Worm (Caenorhabditis elegans) whole organism, L3 larva: Measurements from ENCODE around the gene kvs-3.

Experiments used
- R02D3.7 ChIP-seq: fragments of 150-350 bp; optimal IDR thresholded peaks from 2 replicates; lab custom pipeline; 2014; ENCODE audit warnings: missing biosample characterization, missing genetic modification characterization
- aly-2 ChIP-seq: fragments of 150-350 bp; optimal IDR thresholded peaks from 2 replicates; lab custom pipeline; 2014; ENCODE audit warnings: missing biosample characterization, missing genetic modification characterization
- ama-1 ChIP-seq: fragments of 150-350 bp; optimal IDR thresholded peaks from 2 replicates; lab custom pipeline; 2018
- ceh-28 ChIP-seq: fragments of 150-350 bp; optimal IDR thresholded peaks from 2 replicates; lab custom pipeline; 2014; ENCODE audit warnings: missing biosample characterization, missing genetic modification reagents, missing genetic modification characterization
- ceh-82 ChIP-seq: fragments of 150-350 bp; optimal IDR thresholded peaks from 2 replicates; lab custom pipeline; 2014; ENCODE audit warnings: missing biosample characterization, missing genetic modification characterization
- ceh-9 ChIP-seq: sonication (generic microtip); optimal IDR thresholded peaks from 2 replicates; lab custom pipeline; 2018; ENCODE audit warnings: missing biosample characterization, missing genetic modification characterization
- daf-12 ChIP-seq: fragments of 150-350 bp; optimal IDR thresholded peaks from 2 replicates; lab custom pipeline; 2014; ENCODE audit warnings: missing biosample characterization, missing genetic modification reagents, missing genetic modification characterization
- egl-5 ChIP-seq: fragments of 150-350 bp; optimal IDR thresholded peaks from 2 replicates; lab custom pipeline; 2017; ENCODE audit warnings: missing biosample characterization, missing genetic modification reagents, missing genetic modification characterization, inconsistent platforms
- elt-1 ChIP-seq: fragments of 150-350 bp; optimal IDR thresholded peaks from 2 replicates; lab custom pipeline; 2014; ENCODE audit warnings: missing biosample characterization, missing genetic modification characterization
- elt-2 ChIP-seq: sonication (generic microtip); optimal IDR thresholded peaks from 2 replicates; lab custom pipeline; 2016; ENCODE audit warnings: missing genetic modification reagents, mild to moderate bottlenecking, missing genetic modification characterization, missing compliant biosample characterization
- elt-3 ChIP-seq, 3 experiments: fragments of 150-350 bp in 1 of 3; sonication (generic microtip) in 2 of 3; optimal IDR thresholded peaks; 2 replicates in 2 of 3; 4 replicates in 1 of 3; lab custom pipeline; 2014 to 2017; ENCODE audit warnings: missing biosample characterization in 3 of 3, missing genetic modification characterization in 3 of 3
- eor-1 ChIP-seq, 2 experiments: fragments of 150-350 bp; optimal IDR thresholded peaks; 2 replicates each; lab custom pipeline; 2014 to 2018; ENCODE audit warnings: missing biosample characterization in 2 of 2, missing genetic modification characterization in 2 of 2
- fkh-10 ChIP-seq: sonication (generic microtip); optimal IDR thresholded peaks from 2 replicates; lab custom pipeline; 2017; ENCODE audit warnings: missing biosample characterization, missing genetic modification reagents, missing genetic modification characterization
- fkh-2 ChIP-seq: fragments of 150-350 bp; optimal IDR thresholded peaks from 2 replicates; lab custom pipeline; 2014; ENCODE audit warnings: missing biosample characterization, missing genetic modification reagents, missing genetic modification characterization
- hmg-11 ChIP-seq: sonication (generic microtip); optimal IDR thresholded peaks from 2 replicates; lab custom pipeline; 2016; ENCODE audit warnings: missing genetic modification characterization, missing compliant biosample characterization
- lin-15B ChIP-seq: fragments of 150-350 bp; optimal IDR thresholded peaks from 2 replicates; lab custom pipeline; 2014; ENCODE audit warnings: missing biosample characterization, missing genetic modification characterization
- lin-39 ChIP-seq: fragments of 150-350 bp; optimal IDR thresholded peaks from 2 replicates; lab custom pipeline; 2018; ENCODE audit warnings: missing biosample characterization, missing genetic modification reagents, missing genetic modification characterization
- mdl-1 ChIP-seq: fragments of 150-350 bp; optimal IDR thresholded peaks from 2 replicates; lab custom pipeline; 2014; ENCODE audit warnings: missing biosample characterization, missing genetic modification characterization
- nfya-1 ChIP-seq: sonication (generic microtip); optimal IDR thresholded peaks from 2 replicates; lab custom pipeline; 2017; ENCODE audit warnings: missing genetic modification characterization, mild to moderate bottlenecking, missing compliant biosample characterization, antibody characterized with exemption, moderate library complexity; ENCODE audit not compliant: insufficient read depth
- nhr-11 ChIP-seq: fragments of 150-350 bp; optimal IDR thresholded peaks from 2 replicates; lab custom pipeline; 2014; ENCODE audit warnings: missing biosample characterization, missing genetic modification characterization
- nhr-12 ChIP-seq: fragments of 150-350 bp; optimal IDR thresholded peaks from 2 replicates; lab custom pipeline; 2014; ENCODE audit warnings: missing biosample characterization, missing genetic modification characterization
- nhr-23 ChIP-seq: fragments of 150-350 bp; optimal IDR thresholded peaks from 2 replicates; lab custom pipeline; 2014; ENCODE audit warnings: missing biosample characterization, missing genetic modification reagents, missing genetic modification characterization
- nhr-237 ChIP-seq: fragments of 150-350 bp; optimal IDR thresholded peaks from 2 replicates; lab custom pipeline; 2014; ENCODE audit warnings: missing biosample characterization, missing genetic modification characterization
- nhr-25 ChIP-seq: sonication (generic microtip); optimal IDR thresholded peaks from 2 replicates; lab custom pipeline; 2017; ENCODE audit warnings: missing biosample characterization, missing genetic modification characterization
- nhr-43 ChIP-seq: sonication (generic microtip); optimal IDR thresholded peaks from 2 replicates; lab custom pipeline; 2016; ENCODE audit warnings: mild to moderate bottlenecking, missing genetic modification characterization, missing compliant biosample characterization; ENCODE audit not compliant: poor library complexity, severe bottlenecking
- nhr-67 ChIP-seq: fragments of 150-350 bp; optimal IDR thresholded peaks from 2 replicates; lab custom pipeline; 2014; ENCODE audit warnings: missing biosample characterization, missing genetic modification characterization
- nhr-77 ChIP-seq: fragments of 150-350 bp; optimal IDR thresholded peaks from 2 replicates; lab custom pipeline; 2014; ENCODE audit warnings: missing biosample characterization, missing genetic modification characterization
- pha-4 ChIP-seq: fragments of 150-350 bp; optimal IDR thresholded peaks from 2 replicates; lab custom pipeline; 2014; ENCODE audit warnings: missing biosample characterization, missing genetic modification reagents, missing genetic modification characterization
- pqm-1 ChIP-seq: fragments of 150-350 bp; optimal IDR thresholded peaks from 2 replicates; lab custom pipeline; 2017; ENCODE audit warnings: missing biosample characterization, missing genetic modification characterization, inconsistent platforms
- sea-2 ChIP-seq: fragments of 150-350 bp; sonication (generic microtip); optimal IDR thresholded peaks from 4 replicates; lab custom pipeline; 2014; ENCODE audit warnings: missing biosample characterization, missing genetic modification reagents, missing genetic modification characterization
- skn-1 ChIP-seq: fragments of 150-350 bp; optimal IDR thresholded peaks from 2 replicates; lab custom pipeline; 2014; ENCODE audit warnings: missing biosample characterization, missing genetic modification characterization
- snpc-4 ChIP-seq: fragments of 150-350 bp; optimal IDR thresholded peaks from 2 replicates; lab custom pipeline; 2014; ENCODE audit warnings: missing biosample characterization, missing genetic modification characterization
- unc-39 ChIP-seq: sonication (generic microtip); optimal IDR thresholded peaks from 4 replicates; lab custom pipeline; 2017; ENCODE audit warnings: missing biosample characterization, missing genetic modification characterization
- unc-62 ChIP-seq: fragments of 150-350 bp; sonication (generic microtip); optimal IDR thresholded peaks from 4 replicates; lab custom pipeline; 2014; ENCODE audit warnings: missing biosample characterization, missing genetic modification reagents, missing genetic modification characterization
- zag-1 ChIP-seq: fragments of 150-350 bp; optimal IDR thresholded peaks from 2 replicates; lab custom pipeline; 2014; ENCODE audit warnings: missing biosample characterization, missing genetic modification characterization
- ztf-11 ChIP-seq: fragments of 150-350 bp; optimal IDR thresholded peaks from 2 replicates; lab custom pipeline; 2014; ENCODE audit warnings: missing biosample characterization, missing genetic modification characterization
- ztf-4 ChIP-seq: fragments of 150-350 bp; optimal IDR thresholded peaks from 2 replicates; lab custom pipeline; 2014; ENCODE audit warnings: missing biosample characterization, missing genetic modification characterization

The kvs-3 gene

ce11 chrV:9343629-9344624, 25.8 kb downstream of the kvs-3 start, which contains the start of gene tos-1 (continued):
- peak; percentile 76 for TF ChIP-seq pqm-1 (tag; lab: Kevin White, UChicago)
- TF ChIP-seq sea-2 (GFP tag; lab: Kevin White, UChicago): peak; percentile 90
- TF ChIP-seq nhr-67 (tag; lab: Kevin White, UChicago): no peak

DNA sequence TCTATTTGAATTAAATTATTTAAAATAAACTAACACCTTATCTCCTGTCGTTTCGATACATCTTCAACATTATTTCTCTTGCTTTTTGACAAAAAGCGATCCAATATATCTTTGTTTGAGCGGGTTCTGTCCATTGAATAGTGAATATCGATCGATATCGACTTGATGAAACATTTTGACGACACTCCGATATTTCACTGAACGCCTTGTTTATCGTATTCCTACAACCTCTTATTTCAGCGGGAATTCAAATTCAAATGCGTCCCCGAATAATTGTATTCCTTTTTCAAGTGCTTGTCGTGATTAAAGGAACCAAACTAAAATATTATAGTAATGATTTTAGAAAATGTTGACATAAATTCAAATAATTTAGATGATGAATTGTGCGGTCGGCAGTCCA, 28.7 kb downstream of the kvs-3 start, which contains the start of the genes K07B1.7 and try-5:
Gene K07B1.7, minus strand, starts transcription at position 159 of the 400 bp plus-strand sequence.
Gene try-5, plus strand, starts transcription at position 241 of the 400 bp plus-strand sequence.
- TF ChIP-seq pha-4 (peak; percentile 85), nhr-67 (tag; lab: Kevin White, UChicago) (no peak), ama-1 (lab: Kevin White, UChicago) (no peak), snpc-4 (tag; lab: Kevin White, UChicago) (no peak), lin-15B (peak; percentile 64), ceh-28 (tag; lab: Kevin White, UChicago) (peak; percentile 94), elt-2 (tag; lab: Kevin White, UChicago) (no peak), unc-39 (tag; lab: Kevin White, UChicago) (no peak), hmg-11 (tag; lab: Kevin White, UChicago) (no peak), fkh-10 (GFP tag; lab: Kevin White, UChicago) (no peak), fkh-2 (no peak), nhr-43 (tag; lab: Kevin White, UChicago) (no peak), nhr-77 (tag; lab: Kevin White, UChicago) (no peak), ztf-4 (no peak), aly-2 (tag; lab: Kevin White, UChicago) (no peak), nfya-1 (tag; lab: Kevin White, UChicago) (peak; percentile 82), nhr-12 (tag; lab: Kevin White, UChicago) (no peak), nhr-23 (tag; lab: Kevin White, UChicago) (no peak), nhr-237 (tag; lab: Kevin White, UChicago) (no peak), elt-3 (tag; optimal IDR thresholded peaks at IDR 0.05; lab: Kevin White, UChicago) (no peak), sea-2 (GFP tag; lab: Kevin White, UChicago) (no peak), skn-1 (tag; lab: Kevin White, UChicago) (peak; percentile 61), ceh-9 (tag; lab: Kevin White, UChicago) (no peak), nhr-25 (tag; lab: Kevin White, UChicago) (peak; percentile 62), elt-1 (tag; lab: Kevin White, UChicago) (no peak), ceh-82 (tag; lab: Kevin White, UChicago) (no peak), zag-1 (no peak), unc-62 (GFP tag; lab: Kevin White, UChicago) (no peak), lin-39 (tag; lab: Kevin White, UChicago) (peak; percentile 12), R02D3.7 (tag; lab: Kevin White, UChicago) (peak; percentile 96), mdl-1 (no peak), egl-5 (tag; lab: Kevin White, UChicago) (peak; percentile 54)
- TF ChIP-seq, all 47 proteins: peak for 9

ce11 chrV:9349687-9350086, 31.6 kb downstream of the kvs-3 start, which contains the start of gene srx-47:
srx-47 (plus strand) TSS chrV:9349987.
- TF ChIP-seq elt-3 (tag; optimal IDR thresholded peaks at IDR 0.05; lab: Kevin White, UChicago): no peak
- TF ChIP-seq ama-1 (lab: Kevin White, UChicago): no peak
- TF ChIP-seq lin-15B: no peak
- no peak for TF ChIP-seq egl-5 (tag; lab: Kevin White, UChicago)
- no peak for TF ChIP-seq nfya-1 (tag; lab: Kevin White, UChicago)
- TF ChIP-seq unc-39 (tag; lab: Kevin White, UChicago): no peak
- no peak for TF ChIP-seq ztf-11
- TF ChIP-seq pha-4: no peak
- TF ChIP-seq ztf-4: no peak
- TF ChIP-seq mdl-1: no peak
- no peak for TF ChIP-seq daf-12 (tag; lab: Kevin White, UChicago)
- TF ChIP-seq nhr-11 (tag; lab: Kevin White, UChicago): no peak
- TF ChIP-seq ceh-9 (tag; lab: Kevin White, UChicago): no peak
- no peak for TF ChIP-seq eor-1 (tag; optimal IDR thresholded peaks at IDR 0.05; lab: Kevin White, UChicago)
